Fruit fly (Drosophila melanogaster): ENCODE data around the gene pum.

Gene pum

DNA sequence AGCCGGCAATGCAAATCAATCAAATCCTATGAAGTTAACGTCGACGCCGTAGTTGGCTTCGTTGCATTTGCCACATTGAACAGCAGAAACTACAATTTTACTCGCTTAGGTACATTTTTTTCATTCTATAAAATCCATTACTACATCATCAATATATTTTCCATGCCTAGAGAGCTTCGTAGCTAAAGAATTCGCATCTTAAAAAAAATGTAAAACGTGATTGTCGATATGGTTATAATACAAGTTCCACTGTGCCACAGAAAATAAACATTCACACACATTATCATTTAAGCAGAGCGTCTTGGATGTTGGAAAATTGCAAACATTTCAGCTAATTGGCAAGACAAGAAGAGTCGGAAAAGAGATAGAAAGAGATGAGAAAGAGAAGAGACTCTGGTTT, 9.5 kb downstream of the pum start:
- TF ChIP-seq Elba2 (GFP tag; optimal IDR thresholded peaks at IDR 0.05) (peak; percentile 73), CG16863 (GFP tag; optimal IDR thresholded peaks at IDR 0.05) (no peak), B-H2 (GFP tag; optimal IDR thresholded peaks at IDR 0.05) (no peak), HLH3B (GFP tag; IDR thresholded peaks at IDR 0.05) (no peak), Eip74EF (GFP tag; optimal IDR thresholded peaks at IDR 0.05) (no peak), Ets65A (GFP tag) (peak; percentile 22), Drgx (GFP tag; IDR thresholded peaks at IDR 0.05) (peak; percentile 60), crol (GFP tag; IDR thresholded peaks at IDR 0.05) (no peak), repo (GFP tag; optimal IDR thresholded peaks at IDR 0.05) (no peak), trem (tag; optimal IDR thresholded peaks at IDR 0.05) (no peak)

DNA sequence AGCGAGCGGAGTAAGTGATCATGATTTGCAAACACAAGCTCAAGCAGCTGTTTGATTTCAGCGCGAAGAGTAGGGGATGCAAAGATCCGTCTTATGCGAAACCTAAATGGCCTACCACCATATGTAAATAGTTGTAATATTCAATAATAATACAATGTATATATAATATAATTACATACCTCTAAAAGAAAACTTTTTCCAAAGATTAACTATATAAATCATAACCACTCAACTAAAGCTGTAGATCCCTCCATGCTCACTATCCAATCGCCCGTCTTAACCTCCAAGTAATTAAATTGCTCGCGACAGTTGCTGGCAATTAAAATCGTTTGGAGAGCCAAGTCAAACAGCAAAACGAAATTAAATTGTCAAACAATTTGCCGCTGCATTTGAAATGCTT, 10.2 kb downstream of the pum start:
- TF ChIP-seq CG3726 (GFP tag; IDR thresholded peaks at IDR 0.05) (0 out of 3 replicates have a peak, but pooled peaks have one; percentile 41), Meics (GFP tag; optimal IDR thresholded peaks at IDR 0.05) (peak; percentile 89), mld (GFP tag; IDR thresholded peaks at IDR 0.05; ENCODE audit: partially characterized antibody) (no peak), danr (GFP tag; IDR thresholded peaks at IDR 0.05) (peak; percentile 65), dysf (GFP tag; IDR thresholded peaks at IDR 0.05) (peak; percentile 91), ac (GFP tag; optimal IDR thresholded peaks at IDR 0.05) (no peak), Lim3 (GFP tag; IDR thresholded peaks at IDR 0.05) (0 out of 2 replicates have a peak, but pooled peaks have one; percentile 20), Mad (GFP tag; optimal IDR thresholded peaks at IDR 0.05) (no peak), Spps (tag; optimal IDR thresholded peaks at IDR 0.05) (no peak), CG18764 (GFP tag; optimal IDR thresholded peaks at IDR 0.05) (peak; percentile 19), CG10979 (tag; optimal IDR thresholded peaks at IDR 0.05) (peak; percentile 41), kni (GFP tag; optimal IDR thresholded peaks at IDR 0.05) (no peak), CG33557 (GFP tag; optimal IDR thresholded peaks at IDR 0.05) (no peak), CG17612 (GFP tag; IDR thresholded peaks at IDR 0.05) (peak; percentile 70), schlank (tag; optimal IDR thresholded peaks at IDR 0.05) (no peak), D (optimal IDR thresholded peaks at IDR 0.05) (no peak), D (GFP tag; optimal IDR thresholded peaks at IDR 0.05) (peak; percentile 6), CkIIα-i1 (GFP tag; IDR thresholded peaks at IDR 0.05) (0 out of 2 replicates have a peak, but pooled peaks have one; percentile 56), chm (GFP tag; IDR thresholded peaks at IDR 0.05) (no peak; the same call in 1 of the 2 replicates), Camta (GFP tag; optimal IDR thresholded peaks at IDR 0.05) (no peak), dmrt11E (tag; optimal IDR thresholded peaks at IDR 0.05) (no peak), Hmx (GFP tag; optimal IDR thresholded peaks at IDR 0.05) (no peak), hth (optimal IDR thresholded peaks at IDR 0.05) (no peak), crc (GFP tag; optimal IDR thresholded peaks at IDR 0.05) (no peak), yki (optimal IDR thresholded peaks at IDR 0.05) (no peak), Drgx (GFP tag; IDR thresholded peaks at IDR 0.05) (peak; percentile 95), knrl (GFP tag; IDR thresholded peaks at IDR 0.05; ENCODE audit: partially characterized antibody) (no peak), CG7745 (tag; optimal IDR thresholded peaks at IDR 0.05) (no peak), h (optimal IDR thresholded peaks at IDR 0.05) (no peak), grn (GFP tag; optimal IDR thresholded peaks at IDR 0.05) (no peak), sna (GFP tag; IDR thresholded peaks at IDR 0.05; ENCODE audit: partially characterized antibody) (no peak), ro (GFP tag; IDR thresholded peaks at IDR 0.05) (no peak), fd3F (GFP tag; optimal IDR thresholded peaks at IDR 0.05) (peak; percentile 74), CG6654 (GFP tag; optimal IDR thresholded peaks at IDR 0.05) (peak; percentile 29), NfI (GFP tag; optimal IDR thresholded peaks at IDR 0.05) (peak; percentile 64), Abd-B (GFP tag; optimal IDR thresholded peaks at IDR 0.05) (peak; percentile 55), CG2712 (tag; optimal IDR thresholded peaks at IDR 0.05) (peak; percentile 75), Hr39 (optimal IDR thresholded peaks at IDR 0.05) (no peak), salm (tag; optimal IDR thresholded peaks at IDR 0.05) (peak; percentile 39), gcm (GFP tag; optimal IDR thresholded peaks at IDR 0.05) (peak; percentile 7), CG7928 (GFP tag; optimal IDR thresholded peaks at IDR 0.05) (peak; percentile 22), CG18599 (GFP tag; optimal IDR thresholded peaks at IDR 0.05) (peak; percentile 84), CG2129 (GFP tag; IDR thresholded peaks at IDR 0.05; ENCODE audit: partially characterized antibody) (no peak)
